Worm (Caenorhabditis elegans): ENCODE measurements around the gene F17A2.16.
"Not testable (repeated sequence)": the region's sequence is repeated elsewhere in the genome, so short reads cannot be mapped to it uniquely, and the experiment has no call there.

F17A2.16 gene

ce11 chrX:12308045-12308499, at the start of gene F17A2.16:
Gene F17A2.16, plus strand, starts transcription at chrX:12308449.
- not testable (repeated sequence) for TF ChIP-seq tab-1 (GFP tag; IDR thresholded peaks at IDR 0.05); cog-1 (tag; optimal IDR thresholded peaks at IDR 0.05); flt-1 (GFP tag; IDR thresholded peaks at IDR 0.05)

- TF ChIP-seq ztf-29 (GFP tag; IDR thresholded peaks at IDR 0.05) (peak; percentile 8; the same call in 1 of the 2 replicates), ref-1 (GFP tag; conservative IDR thresholded peaks at IDR 0.05) (no peak), flt-1 (GFP tag; IDR thresholded peaks at IDR 0.05) (no peak)
These were observed 47.8 kb upstream of the F17A2.16 start, which contains the start of gene E01G6.1 for ce11 chrX:12260381-12260931. Gene E01G6.1, plus strand, starts transcription at chrX:12260881.

ce11 chrX:12270841-12271240, 37.4 kb upstream of the F17A2.16 start, which contains the start of gene otpl-8:
Gene otpl-8, minus strand, starts transcription at chrX:12270941.
- TF ChIP-seq med-1 (GFP tag; optimal IDR thresholded peaks at IDR 0.05; ENCODE audit: insufficient read depth) (no peak), tab-1 (GFP tag; IDR thresholded peaks at IDR 0.05) (no peak), klf-2 (GFP tag; conservative IDR thresholded peaks at IDR 0.05) (no peak), ztf-29 (GFP tag; IDR thresholded peaks at IDR 0.05) (no peak), flt-1 (GFP tag; IDR thresholded peaks at IDR 0.05) (no peak), T22C8.4 (GFP tag; IDR thresholded peaks at IDR 0.05) (no peak), ref-1 (GFP tag; conservative IDR thresholded peaks at IDR 0.05) (no peak), cog-1 (tag; optimal IDR thresholded peaks at IDR 0.05) (no peak), ztf-23 (GFP tag; IDR thresholded peaks at IDR 0.05) (no peak)

ce11 chrX:12273870-12274269, 34.4 kb upstream of the F17A2.16 start, which contains the start of gene H19J13.2:
Gene H19J13.2, minus strand, starts transcription at chrX:12273970.
- no peak for TF ChIP-seq ztf-23 (GFP tag; IDR thresholded peaks at IDR 0.05)
- TF ChIP-seq ztf-29 (GFP tag; IDR thresholded peaks at IDR 0.05), result no peak

- TF ChIP-seq T22C8.4 (GFP tag; IDR thresholded peaks at IDR 0.05), result no peak
- TF ChIP-seq med-1 (GFP tag; optimal IDR thresholded peaks at IDR 0.05; ENCODE audit: insufficient read depth), result no peak
- no peak for TF ChIP-seq ztf-29 (GFP tag; IDR thresholded peaks at IDR 0.05)
- TF ChIP-seq tab-1 (GFP tag; IDR thresholded peaks at IDR 0.05), result no peak
- no peak for TF ChIP-seq klf-2 (GFP tag; conservative IDR thresholded peaks at IDR 0.05)
- TF ChIP-seq ref-1 (GFP tag; conservative IDR thresholded peaks at IDR 0.05), result no peak
- no peak for TF ChIP-seq ztf-23 (GFP tag; IDR thresholded peaks at IDR 0.05)
- TF ChIP-seq cog-1 (tag; optimal IDR thresholded peaks at IDR 0.05), result no peak
These were observed 32.7 kb upstream of the F17A2.16 start, which contains the start of gene C04B4.6 for ce11 chrX:12275577-12275976. Gene C04B4.6, minus strand, starts transcription at chrX:12275677.

ce11 chrX:12280477-12280876, 27.8 kb upstream of the F17A2.16 start, which contains the start of gene C04B4.1:
Gene C04B4.1, plus strand, starts transcription at chrX:12280777.
- no peak for TF ChIP-seq T22C8.4 (GFP tag; IDR thresholded peaks at IDR 0.05)
- TF ChIP-seq klf-2 (GFP tag; conservative IDR thresholded peaks at IDR 0.05), result no peak
- no peak for TF ChIP-seq med-1 (GFP tag; optimal IDR thresholded peaks at IDR 0.05; ENCODE audit: insufficient read depth)
- TF ChIP-seq tab-1 (GFP tag; IDR thresholded peaks at IDR 0.05), result no peak
- no peak for TF ChIP-seq flt-1 (GFP tag; IDR thresholded peaks at IDR 0.05)

- TF ChIP-seq med-1 (GFP tag; optimal IDR thresholded peaks at IDR 0.05; ENCODE audit: insufficient read depth) (no peak), klf-2 (GFP tag; conservative IDR thresholded peaks at IDR 0.05) (0 out of 2 replicates have a peak, but pooled peaks have one; percentile 29), ref-1 (GFP tag; conservative IDR thresholded peaks at IDR 0.05) (no peak)
These were observed 25.3 kb upstream of the F17A2.16 start, which contains the start of gene C04B4.2 for ce11 chrX:12282911-12283310. Gene C04B4.2, plus strand, starts transcription at chrX:12283281.

- TF ChIP-seq T22C8.4 (GFP tag; IDR thresholded peaks at IDR 0.05) (no peak), ztf-29 (GFP tag; IDR thresholded peaks at IDR 0.05) (no peak), cog-1 (tag; optimal IDR thresholded peaks at IDR 0.05) (no peak), flt-1 (GFP tag; IDR thresholded peaks at IDR 0.05) (no peak), ref-1 (GFP tag; conservative IDR thresholded peaks at IDR 0.05) (no peak), ztf-23 (GFP tag; IDR thresholded peaks at IDR 0.05) (no peak), klf-2 (GFP tag; conservative IDR thresholded peaks at IDR 0.05) (no peak), med-1 (GFP tag; optimal IDR thresholded peaks at IDR 0.05; ENCODE audit: insufficient read depth) (no peak), tab-1 (GFP tag; IDR thresholded peaks at IDR 0.05) (no peak)
These were observed 24.1 kb upstream of the F17A2.16 start for ce11 chrX:12284161-12284560.

ce11 chrX:12285496-12285895, 22.8 kb upstream of the F17A2.16 start, which contains the start of gene lips-2:
Gene lips-2, plus strand, starts transcription at chrX:12285796.
- no peak for TF ChIP-seq tab-1 (GFP tag; IDR thresholded peaks at IDR 0.05)

- no peak for TF ChIP-seq ztf-29 (GFP tag; IDR thresholded peaks at IDR 0.05)
- TF ChIP-seq tab-1 (GFP tag; IDR thresholded peaks at IDR 0.05), result no peak
- no peak for TF ChIP-seq flt-1 (GFP tag; IDR thresholded peaks at IDR 0.05)
- no peak for TF ChIP-seq klf-2 (GFP tag; conservative IDR thresholded peaks at IDR 0.05)
- no peak for TF ChIP-seq cog-1 (tag; optimal IDR thresholded peaks at IDR 0.05)
- TF ChIP-seq T22C8.4 (GFP tag; IDR thresholded peaks at IDR 0.05), result no peak
- TF ChIP-seq ref-1 (GFP tag; conservative IDR thresholded peaks at IDR 0.05), result no peak
- no peak for TF ChIP-seq ztf-23 (GFP tag; IDR thresholded peaks at IDR 0.05)
- TF ChIP-seq med-1 (GFP tag; optimal IDR thresholded peaks at IDR 0.05; ENCODE audit: insufficient read depth), result no peak
These were observed 20.0 kb upstream of the F17A2.16 start, which contains the start of gene C04B4.5 for ce11 chrX:12288254-12288653. Gene C04B4.5, minus strand, starts transcription at chrX:12288354.

ce11 chrX:12290539-12290938, 17.7 kb upstream of the F17A2.16 start, which contains the start of gene C04B4.4:
Gene C04B4.4, plus strand, starts transcription at chrX:12290839.
- TF ChIP-seq ref-1 (GFP tag; conservative IDR thresholded peaks at IDR 0.05), result no peak
- no peak for TF ChIP-seq med-1 (GFP tag; optimal IDR thresholded peaks at IDR 0.05; ENCODE audit: insufficient read depth)
- TF ChIP-seq T22C8.4 (GFP tag; IDR thresholded peaks at IDR 0.05), result no peak
- TF ChIP-seq flt-1 (GFP tag; IDR thresholded peaks at IDR 0.05), result no peak
- no peak for TF ChIP-seq tab-1 (GFP tag; IDR thresholded peaks at IDR 0.05)
- no peak for TF ChIP-seq klf-2 (GFP tag; conservative IDR thresholded peaks at IDR 0.05)
- TF ChIP-seq cog-1 (tag; optimal IDR thresholded peaks at IDR 0.05), result no peak
- TF ChIP-seq ztf-29 (GFP tag; IDR thresholded peaks at IDR 0.05), result no peak
- no peak for TF ChIP-seq ztf-23 (GFP tag; IDR thresholded peaks at IDR 0.05)

All from whole organism, midembryonic.